Fruit fly (Drosophila melanogaster): ENCODE measurements around the gene Rheb.

Gene Rheb

dm6 chr3R:5613114-5613443 is 44.4 kb downstream of the Rheb start, which contains the start of gene Atu (continued):
- TF ChIP-seq CG2678 (tag; optimal IDR thresholded peaks at IDR 0.05) = peak; percentile 38
- TF ChIP-seq CG9437 (GFP tag; optimal IDR thresholded peaks at IDR 0.05) = peak; percentile 24
- TF ChIP-seq CG6175 (GFP tag; IDR thresholded peaks at IDR 0.05) = no peak
- no peak for TF ChIP-seq dimm (GFP tag; IDR thresholded peaks at IDR 0.05)
- TF ChIP-seq Pdp1 (GFP tag; optimal IDR thresholded peaks at IDR 0.05) = peak in 1 of 2 experiments; percentile 42
- TF ChIP-seq scrt (GFP tag; optimal IDR thresholded peaks at IDR 0.05) = no peak
- peak; percentile 66 for TF ChIP-seq phol (tag; optimal IDR thresholded peaks at IDR 0.05)
- no peak for TF ChIP-seq Dfd (GFP tag; optimal IDR thresholded peaks at IDR 0.05)
- peak; percentile 80 for TF ChIP-seq CG3995 (GFP tag; optimal IDR thresholded peaks at IDR 0.05)
- TF ChIP-seq ind (GFP tag; optimal IDR thresholded peaks at IDR 0.05) = peak; percentile 43
- TF ChIP-seq CG6765 (GFP tag; optimal IDR thresholded peaks at IDR 0.05) = no peak
- peak in 1 of 3 experiments; percentile 34 for TF ChIP-seq lola (GFP tag; optimal IDR thresholded peaks at IDR 0.05)
- TF ChIP-seq Hr51 (GFP tag; optimal IDR thresholded peaks at IDR 0.05) = peak in 1 of 2 experiments; percentile 3
- peak; percentile 85 for TF ChIP-seq nerfin-2 (GFP tag; IDR thresholded peaks at IDR 0.05; ENCODE audit: partially characterized antibody)
- TF ChIP-seq Dek (tag; optimal IDR thresholded peaks at IDR 0.05) = peak; percentile 13
- peak; percentile 68 for TF ChIP-seq CG1603 (tag; optimal IDR thresholded peaks at IDR 0.05)
- peak; percentile 73; the same call in 1 of the 2 replicates for TF ChIP-seq ato (GFP tag; IDR thresholded peaks at IDR 0.05; ENCODE audit: partially characterized antibody)
- TF ChIP-seq Fer2 (tag; optimal IDR thresholded peaks at IDR 0.05) = no peak
- 0 out of 3 replicates have a peak, but pooled peaks have one; percentile 10 for TF ChIP-seq CG11560 (tag; IDR thresholded peaks at IDR 0.05)
- peak; percentile 6; the same call in 1 of the 2 replicates for TF ChIP-seq onecut (GFP tag; IDR thresholded peaks at IDR 0.05)
- no peak for TF ChIP-seq CG18599 (GFP tag; optimal IDR thresholded peaks at IDR 0.05)
- TF ChIP-seq pnt (GFP tag; optimal IDR thresholded peaks at IDR 0.05) = no peak
- peak; percentile 83 for TF ChIP-seq tna (GFP tag; IDR thresholded peaks at IDR 0.05; ENCODE audit: partially characterized antibody)
- TF ChIP-seq CG7963 (GFP tag; IDR thresholded peaks at IDR 0.05; ENCODE audit: partially characterized antibody) = peak; percentile 84
- TF ChIP-seq Dip3 (GFP tag; optimal IDR thresholded peaks at IDR 0.05) = peak; percentile 2
- no peak for TF ChIP-seq CG31224 (GFP tag; IDR thresholded peaks at IDR 0.05)
- TF ChIP-seq Bgb (GFP tag; IDR thresholded peaks at IDR 0.05; ENCODE audit: partially characterized antibody) = peak; percentile 87
- peak; percentile 13 for TF ChIP-seq CG1647 (GFP tag; optimal IDR thresholded peaks at IDR 0.05)
- TF ChIP-seq gt (GFP tag; IDR thresholded peaks at IDR 0.05) = no peak
- TF ChIP-seq TFAM (GFP tag; optimal IDR thresholded peaks at IDR 0.05) = no peak
- peak; percentile 63 for TF ChIP-seq Myb (GFP tag; optimal IDR thresholded peaks at IDR 0.05)
- peak; percentile 16 for TF ChIP-seq Hsf (GFP tag; optimal IDR thresholded peaks at IDR 0.05)
- peak; percentile 72 for TF ChIP-seq CG12155 (GFP tag; optimal IDR thresholded peaks at IDR 0.05)
- TF ChIP-seq fd64A (GFP tag; optimal IDR thresholded peaks at IDR 0.05) = no peak
- peak; percentile 55 for TF ChIP-seq CG12769 (tag; optimal IDR thresholded peaks at IDR 0.05)
- no peak for TF ChIP-seq Jarid2 (GFP tag; optimal IDR thresholded peaks at IDR 0.05)
- peak; percentile 76 for TF ChIP-seq nmo (GFP tag; optimal IDR thresholded peaks at IDR 0.05)
- TF ChIP-seq D (optimal IDR thresholded peaks at IDR 0.05) = no peak
- no peak for TF ChIP-seq D (GFP tag; optimal IDR thresholded peaks at IDR 0.05)
- peak; percentile 91 for TF ChIP-seq Med (GFP tag)
- TF ChIP-seq chinmo (GFP tag; IDR thresholded peaks at IDR 0.05; ENCODE audit: partially characterized antibody) = peak; percentile 87
- no peak for TF ChIP-seq Asciz (GFP tag; optimal IDR thresholded peaks at IDR 0.05)
- TF ChIP-seq CG12391 (tag; optimal IDR thresholded peaks at IDR 0.05) = peak; percentile 56
- TF ChIP-seq CG12104 (GFP tag; optimal IDR thresholded peaks at IDR 0.05) = no peak
- peak; percentile 51 for TF ChIP-seq CG7928 (GFP tag; optimal IDR thresholded peaks at IDR 0.05)
- TF ChIP-seq HLH54F (GFP tag; optimal IDR thresholded peaks at IDR 0.05) = peak; percentile 39
- peak; percentile 71 for TF ChIP-seq CG15514 (GFP tag; optimal IDR thresholded peaks at IDR 0.05)
- TF ChIP-seq al (GFP tag; IDR thresholded peaks at IDR 0.05) = no peak
- peak; percentile 2 for TF ChIP-seq CG3281 (GFP tag; optimal IDR thresholded peaks at IDR 0.05)
